Worm (Caenorhabditis elegans) whole organism, early embryonic: ENCODE measurements around the gene F54E12.2.

Experiments used
- B0310.2 ChIP-seq: sonication (generic microtip); optimal IDR thresholded peaks from 2 replicates; lab custom pipeline; 2016; ENCODE audit warnings: mild to moderate bottlenecking, missing genetic modification characterization, missing compliant biosample characterization
- F13C5.2 ChIP-seq: sonication (generic microtip); optimal IDR thresholded peaks from 2 replicates; lab custom pipeline; 2017; ENCODE audit warnings: mild to moderate bottlenecking, missing genetic modification characterization, inconsistent platforms, missing compliant biosample characterization
- aly-1 ChIP-seq: sonication (generic microtip); optimal IDR thresholded peaks from 2 replicates; lab custom pipeline; 2016; ENCODE audit warnings: missing genetic modification characterization, missing compliant biosample characterization
- ama-1 ChIP-seq: fragments of 150-350 bp; optimal IDR thresholded peaks from 2 replicates; lab custom pipeline; 2014
- ceh-13 ChIP-seq: fragments of 200-800 bp; sonication (Bioruptor generic); optimal IDR thresholded peaks from 2 replicates; lab custom pipeline; 2018; ENCODE audit warnings: mild to moderate bottlenecking, missing genetic modification characterization, missing compliant biosample characterization
- ceh-36 ChIP-seq: sonication (generic microtip); optimal IDR thresholded peaks from 2 replicates; lab custom pipeline; 2016; ENCODE audit warnings: missing genetic modification characterization, inconsistent platforms, missing compliant biosample characterization
- ets-7 ChIP-seq: sonication (generic microtip); optimal IDR thresholded peaks from 2 replicates; lab custom pipeline; 2016; ENCODE audit warnings: missing genotype, missing genetic modification characterization, missing compliant biosample characterization
- flt-1 ChIP-seq: fragments of 200-800 bp; sonication (Bioruptor generic); IDR thresholded peaks from 2 replicates; pipeline ENCODE4 v1.3.6; 2022; ENCODE audit warnings: missing genetic modification characterization, missing compliant biosample characterization
- hmbx-1 ChIP-seq: sonication (generic microtip); optimal IDR thresholded peaks from 2 replicates; lab custom pipeline; 2016; ENCODE audit warnings: mild to moderate bottlenecking, missing genetic modification characterization, missing compliant biosample characterization
- hmg-4 ChIP-seq: fragments of 200-800 bp; sonication (Bioruptor generic); optimal IDR thresholded peaks from 2 replicates; lab custom pipeline; 2018; ENCODE audit warnings: mild to moderate bottlenecking, missing genetic modification characterization, missing compliant biosample characterization
- hnd-1 ChIP-seq: sonication (generic microtip); optimal IDR thresholded peaks from 2 replicates; lab custom pipeline; 2016; ENCODE audit warnings: missing genetic modification characterization, missing compliant biosample characterization
- pes-1 ChIP-seq: fragments of 200-800 bp; sonication (Bioruptor generic); IDR thresholded peaks from 2 replicates; pipeline ENCODE4 v1.3.6; 2022; ENCODE audit warnings: missing genetic modification reagents, missing genetic modification characterization, missing compliant biosample characterization
- scrt-1 ChIP-seq: fragments of 200-800 bp; sonication (Bioruptor generic); IDR thresholded peaks from 2 replicates; pipeline ENCODE4 v1.3.6; 2022; ENCODE audit warnings: missing genetic modification characterization, missing compliant biosample characterization
- sea-1 ChIP-seq: fragments of 200-800 bp; sonication (Bioruptor generic); conservative IDR thresholded peaks from 2 replicates; pipeline ENCODE4 v1.3.6; 2022; ENCODE audit warnings: missing genetic modification characterization, missing compliant biosample characterization
- tbx-11 ChIP-seq: fragments of 200-800 bp; sonication (Bioruptor generic); IDR thresholded peaks from 2 replicates; pipeline ENCODE4 v1.3.6; 2022; ENCODE audit warnings: missing genetic modification characterization, missing compliant biosample characterization
- tbx-37 ChIP-seq: fragments of 200-800 bp; sonication (Bioruptor generic); conservative IDR thresholded peaks from 2 replicates; pipeline ENCODE4 v1.3.6; 2022; ENCODE audit warnings: missing genetic modification reagents, missing genetic modification characterization, missing compliant biosample characterization
- tra-4 ChIP-seq: sonication (generic microtip); optimal IDR thresholded peaks from 2 replicates; lab custom pipeline; 2017; ENCODE audit warnings: missing genetic modification characterization, missing compliant biosample characterization

The F54E12.2 gene

ce11 chrIV:11337021-11337420 lies at the start of gene F54E12.2:
F54E12.2 (minus strand) TSS chrIV:11337184.
- no peak for TF ChIP-seq sea-1
- no peak for TF ChIP-seq hmg-4 (GFP tag; lab: Kevin White, UChicago)
- TF ChIP-seq pes-1 (GFP tag; lab: Robert Waterston, UW), result no peak
- TF ChIP-seq hmbx-1, result no peak
- TF ChIP-seq flt-1, result no peak
- no peak for TF ChIP-seq B0310.2 (tag; lab: Kevin White, UChicago)
- no peak for TF ChIP-seq ama-1 (lab: Kevin White, UChicago)
- TF ChIP-seq ceh-36 (tag; lab: Kevin White, UChicago), result no peak
- TF ChIP-seq hnd-1 (tag; lab: Kevin White, UChicago), result no peak
- TF ChIP-seq F13C5.2, result no peak
- no peak for TF ChIP-seq ceh-13 (GFP tag; lab: Kevin White, UChicago)
- TF ChIP-seq ets-7 (tag; lab: Kevin White, UChicago), result no peak
- no peak for TF ChIP-seq scrt-1 (GFP tag; lab: Robert Waterston, UW)
- TF ChIP-seq tra-4 (tag; lab: Kevin White, UChicago), result no peak
- no peak for TF ChIP-seq aly-1 (tag; lab: Kevin White, UChicago)
- no peak for TF ChIP-seq tbx-37 (GFP tag; lab: Robert Waterston, UW)

DNA sequence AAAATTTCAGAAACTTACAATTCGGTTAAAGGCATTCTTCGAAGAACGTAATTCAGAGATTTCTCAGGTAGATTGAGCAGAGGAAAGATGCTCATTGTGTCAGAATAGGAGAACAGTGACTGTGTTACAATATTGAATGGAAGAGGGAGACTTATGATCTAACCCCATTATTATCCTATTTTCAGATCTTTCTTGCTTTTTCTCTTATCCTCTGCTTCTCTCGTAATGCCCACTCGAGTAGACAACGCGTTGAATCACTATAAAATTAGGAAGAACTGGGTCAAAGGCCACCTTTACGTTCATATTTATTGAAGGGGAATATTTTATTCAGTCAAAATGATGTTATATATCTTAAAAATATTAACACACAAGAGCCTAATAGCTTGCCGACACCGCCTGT lies 42.3 kb upstream of the F54E12.2 start, which contains the start of gene fbxb-76:
TSS of gene fbxb-76 (minus strand) at position 101 of the 400 bp plus-strand sequence.
- TF ChIP-seq B0310.2 (tag; lab: Kevin White, UChicago), result no peak
- no peak for TF ChIP-seq hnd-1 (tag; lab: Kevin White, UChicago)
- TF ChIP-seq scrt-1 (GFP tag; lab: Robert Waterston, UW), result no peak
- no peak for TF ChIP-seq tbx-11 (GFP tag; lab: Robert Waterston, UW)
- TF ChIP-seq hmbx-1, result no peak
- no peak for TF ChIP-seq aly-1 (tag; lab: Kevin White, UChicago)
- TF ChIP-seq flt-1, result no peak
- no peak for TF ChIP-seq tra-4 (tag; lab: Kevin White, UChicago)
- TF ChIP-seq ama-1 (lab: Kevin White, UChicago), result no peak
- no peak for TF ChIP-seq ceh-36 (tag; lab: Kevin White, UChicago)
- no peak for TF ChIP-seq F13C5.2
- no peak for TF ChIP-seq sea-1
- no peak for TF ChIP-seq ets-7 (tag; lab: Kevin White, UChicago)
- no peak for TF ChIP-seq hmg-4 (GFP tag; lab: Kevin White, UChicago)
- TF ChIP-seq ceh-13 (GFP tag; lab: Kevin White, UChicago), result no peak
- TF ChIP-seq pes-1 (GFP tag; lab: Robert Waterston, UW), result no peak
- no peak for TF ChIP-seq tbx-37 (GFP tag; lab: Robert Waterston, UW)

DNA sequence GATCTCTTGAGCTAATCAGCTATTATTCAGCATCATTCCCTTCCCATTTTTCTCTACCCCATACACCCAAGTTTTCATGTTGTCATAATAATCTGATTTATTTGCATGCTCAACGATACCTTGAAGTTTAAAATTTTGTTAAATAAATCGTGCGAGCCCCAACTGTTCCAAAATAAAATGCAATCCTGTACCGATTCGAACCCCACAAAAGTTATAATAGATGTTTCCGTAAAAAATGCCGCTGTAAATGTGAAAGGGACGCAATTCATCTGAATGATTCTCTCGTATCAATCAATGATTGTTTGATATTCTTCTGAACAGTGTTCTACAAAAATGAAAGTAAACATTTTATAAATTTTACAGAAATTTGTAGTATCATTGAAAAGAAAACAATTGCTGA lies 40.5 kb upstream of the F54E12.2 start:
- TF ChIP-seq scrt-1 (GFP tag; lab: Robert Waterston, UW), result no peak
- no peak for TF ChIP-seq hmg-4 (GFP tag; lab: Kevin White, UChicago)
- TF ChIP-seq B0310.2 (tag; lab: Kevin White, UChicago), result no peak
- no peak for TF ChIP-seq pes-1 (GFP tag; lab: Robert Waterston, UW)
- no peak for TF ChIP-seq aly-1 (tag; lab: Kevin White, UChicago)
- no peak for TF ChIP-seq ama-1 (lab: Kevin White, UChicago)
- no peak for TF ChIP-seq tra-4 (tag; lab: Kevin White, UChicago)
- no peak for TF ChIP-seq hnd-1 (tag; lab: Kevin White, UChicago)
- no peak for TF ChIP-seq flt-1
- TF ChIP-seq tbx-37 (GFP tag; lab: Robert Waterston, UW), result no peak
- no peak for TF ChIP-seq F13C5.2
- TF ChIP-seq ets-7 (tag; lab: Kevin White, UChicago), result no peak
- no peak for TF ChIP-seq ceh-36 (tag; lab: Kevin White, UChicago)
- no peak for TF ChIP-seq tbx-11 (GFP tag; lab: Robert Waterston, UW)

DNA sequence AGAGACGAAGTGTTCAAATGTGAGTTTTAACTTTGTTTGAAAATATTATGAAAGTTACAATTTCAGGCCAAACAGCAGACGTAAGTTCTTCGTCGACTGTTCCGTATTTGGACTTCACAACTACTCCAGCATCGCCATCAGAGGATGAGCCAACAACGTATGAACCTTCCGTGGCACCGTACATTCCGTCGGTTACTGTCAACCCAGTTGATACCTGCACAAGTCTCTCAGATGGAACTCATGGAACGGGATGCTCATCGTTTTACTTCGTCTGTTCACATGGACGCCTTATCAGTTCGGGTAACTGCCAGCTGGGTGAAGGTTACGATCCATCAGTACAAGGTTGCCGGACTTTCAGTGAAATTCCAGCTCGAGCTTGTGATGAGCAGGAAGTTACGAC lies 38.7 kb upstream of the F54E12.2 start:
- TF ChIP-seq tra-4 (tag; lab: Kevin White, UChicago) (no peak), pes-1 (GFP tag; lab: Robert Waterston, UW) (no peak), F13C5.2 (no peak), ama-1 (lab: Kevin White, UChicago) (no peak), ceh-13 (GFP tag; lab: Kevin White, UChicago) (no peak), ceh-36 (tag; lab: Kevin White, UChicago) (no peak), hmbx-1 (no peak), sea-1 (no peak), ets-7 (tag; lab: Kevin White, UChicago) (no peak), hnd-1 (tag; lab: Kevin White, UChicago) (no peak), tbx-37 (GFP tag; lab: Robert Waterston, UW) (no peak), aly-1 (tag; lab: Kevin White, UChicago) (no peak), scrt-1 (GFP tag; lab: Robert Waterston, UW) (no peak)

- no peak for TF ChIP-seq hmg-4 (GFP tag; lab: Kevin White, UChicago)
- TF ChIP-seq ets-7 (tag; lab: Kevin White, UChicago), result no peak
- no peak for TF ChIP-seq ceh-13 (GFP tag; lab: Kevin White, UChicago)
- no peak for TF ChIP-seq ama-1 (lab: Kevin White, UChicago)
- TF ChIP-seq pes-1 (GFP tag; lab: Robert Waterston, UW), result no peak
- TF ChIP-seq ceh-36 (tag; lab: Kevin White, UChicago), result no peak
- TF ChIP-seq tbx-37 (GFP tag; lab: Robert Waterston, UW), result no peak
- no peak for TF ChIP-seq tbx-11 (GFP tag; lab: Robert Waterston, UW)
- no peak for TF ChIP-seq scrt-1 (GFP tag; lab: Robert Waterston, UW)
- no peak for TF ChIP-seq hnd-1 (tag; lab: Kevin White, UChicago)
- TF ChIP-seq aly-1 (tag; lab: Kevin White, UChicago), result no peak
- TF ChIP-seq tra-4 (tag; lab: Kevin White, UChicago), result no peak
These were observed 35.5 kb upstream of the F54E12.2 start, which contains the start of gene cbd-1 for ce11 chrIV:11372366-11372997. cbd-1 (plus strand) TSS chrIV:11372991.

DNA sequence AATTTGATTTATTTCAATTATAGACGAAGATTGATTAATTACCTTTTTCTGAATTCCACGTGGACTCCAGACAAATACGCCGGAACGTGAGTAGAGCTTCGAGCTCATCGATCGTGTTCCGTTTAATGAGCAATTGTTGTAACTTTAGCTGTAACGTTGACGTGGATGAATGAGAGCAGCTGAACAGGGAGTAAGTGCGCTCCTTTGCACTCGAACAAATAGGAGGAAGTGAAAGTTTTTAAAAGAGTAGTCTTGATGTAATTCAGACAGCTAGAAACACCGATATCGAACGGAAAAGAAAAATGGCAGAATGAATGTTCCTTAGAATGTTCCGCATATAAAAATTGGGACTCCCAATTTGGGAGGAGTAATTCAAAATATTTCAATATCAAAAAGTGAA lies 34.7 kb upstream of the F54E12.2 start, which contains the start of gene sec-31:
TSS of gene sec-31 (minus strand) at position 148 of the 400 bp plus-strand sequence.
- TF ChIP-seq F13C5.2 (no peak), pes-1 (GFP tag; lab: Robert Waterston, UW) (no peak), flt-1 (no peak), ceh-13 (GFP tag; lab: Kevin White, UChicago) (no peak), ets-7 (tag; lab: Kevin White, UChicago) (no peak), tbx-37 (GFP tag; lab: Robert Waterston, UW) (no peak), sea-1 (no peak), B0310.2 (tag; lab: Kevin White, UChicago) (no peak), aly-1 (tag; lab: Kevin White, UChicago) (no peak), tbx-11 (GFP tag; lab: Robert Waterston, UW) (no peak), hnd-1 (tag; lab: Kevin White, UChicago) (no peak), hmg-4 (GFP tag; lab: Kevin White, UChicago) (no peak)
